Worm (Caenorhabditis elegans): ENCODE results near the gene Y37E11B.1.

ce11 chrIV:3557331-3557730 lies 22.1 kb upstream of the Y37E11B.1 start, which contains the start of gene osm-9:
- TF ChIP-seq W03F9.2 (tag; optimal IDR thresholded peaks at IDR 0.05) (no peak), him-1 (tag; optimal IDR thresholded peaks at IDR 0.05) (no peak)

Measured in whole organism, L4/young adult.